Worm (Caenorhabditis elegans) whole organism, L3 larva: ENCODE data around the gene K09C8.8.

Experiments used
- R02D3.7 ChIP-seq: fragments of 150-350 bp; optimal IDR thresholded peaks from 2 replicates; lab custom pipeline; 2014; ENCODE audit warnings: missing biosample characterization, missing genetic modification characterization
- ZK546.5 ChIP-seq: sonication (generic microtip); optimal IDR thresholded peaks from 2 replicates; lab custom pipeline; 2017; ENCODE audit warnings: missing biosample characterization, missing genetic modification characterization
- ama-1 ChIP-seq: fragments of 150-350 bp; optimal IDR thresholded peaks from 2 replicates; lab custom pipeline; 2018
- ceh-9 ChIP-seq: sonication (generic microtip); optimal IDR thresholded peaks from 2 replicates; lab custom pipeline; 2018; ENCODE audit warnings: missing biosample characterization, missing genetic modification characterization
- fos-1 ChIP-seq: fragments of 150-350 bp; optimal IDR thresholded peaks from 2 replicates; lab custom pipeline; 2014; ENCODE audit warnings: missing biosample characterization, missing genetic modification characterization
- jun-1 ChIP-seq: fragments of 150-350 bp; optimal IDR thresholded peaks from 2 replicates; lab custom pipeline; 2014; ENCODE audit warnings: missing biosample characterization, missing genetic modification reagents, missing genetic modification characterization
- lin-39 ChIP-seq: fragments of 150-350 bp; optimal IDR thresholded peaks from 2 replicates; lab custom pipeline; 2018; ENCODE audit warnings: missing biosample characterization, missing genetic modification reagents, missing genetic modification characterization
- nhr-11 ChIP-seq: fragments of 150-350 bp; optimal IDR thresholded peaks from 2 replicates; lab custom pipeline; 2014; ENCODE audit warnings: missing biosample characterization, missing genetic modification characterization
- nhr-12 ChIP-seq: fragments of 150-350 bp; optimal IDR thresholded peaks from 2 replicates; lab custom pipeline; 2014; ENCODE audit warnings: missing biosample characterization, missing genetic modification characterization
- nhr-28 ChIP-seq: fragments of 150-350 bp; optimal IDR thresholded peaks from 2 replicates; lab custom pipeline; 2014; ENCODE audit warnings: missing biosample characterization, missing genetic modification characterization
- pha-4 ChIP-seq: fragments of 150-350 bp; optimal IDR thresholded peaks from 2 replicates; lab custom pipeline; 2014; ENCODE audit warnings: missing biosample characterization, missing genetic modification reagents, missing genetic modification characterization
- snpc-4 ChIP-seq: fragments of 150-350 bp; optimal IDR thresholded peaks from 2 replicates; lab custom pipeline; 2014; ENCODE audit warnings: missing biosample characterization, missing genetic modification characterization
- ztf-11 ChIP-seq: fragments of 150-350 bp; optimal IDR thresholded peaks from 2 replicates; lab custom pipeline; 2014; ENCODE audit warnings: missing biosample characterization, missing genetic modification characterization
- ztf-4 ChIP-seq: fragments of 150-350 bp; optimal IDR thresholded peaks from 2 replicates; lab custom pipeline; 2014; ENCODE audit warnings: missing biosample characterization, missing genetic modification characterization

DNA sequence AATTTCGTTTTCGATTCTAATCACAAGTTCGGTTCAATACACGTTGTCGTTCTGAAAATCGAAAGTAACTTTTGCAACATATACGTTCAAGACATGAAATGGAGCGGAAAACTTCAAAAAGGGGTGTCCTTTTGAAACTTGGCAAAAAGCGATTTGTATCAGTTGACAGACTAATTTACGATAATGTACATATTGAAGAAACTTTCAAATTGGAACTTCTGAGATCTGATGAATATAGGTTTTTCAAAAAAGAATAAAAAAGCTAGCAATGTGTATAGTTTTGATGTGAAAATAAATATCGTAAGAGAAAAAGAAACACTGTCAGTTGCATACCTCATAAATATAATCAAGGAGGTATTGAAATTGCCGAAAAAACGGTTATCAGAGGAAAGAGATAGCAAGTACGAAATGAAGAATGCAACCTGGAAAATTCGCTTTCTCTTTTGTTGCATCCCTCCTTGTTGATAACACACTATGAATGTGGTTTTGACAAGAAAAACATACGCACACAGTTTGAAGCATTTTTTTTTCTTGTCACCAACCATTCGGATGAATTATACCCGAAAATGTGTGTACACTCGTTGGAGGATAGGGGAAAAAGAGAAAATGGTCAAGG lies 41.7 kb upstream of the K09C8.8 start, which contains the start of gene dgn-1:
- TF ChIP-seq ztf-4 = no peak
- TF ChIP-seq ama-1 (lab: Kevin White, UChicago) = no peak
- TF ChIP-seq jun-1 (tag; lab: Kevin White, UChicago) = no peak
- TF ChIP-seq ztf-11 (tag; lab: Kevin White, UChicago) = no peak
- TF ChIP-seq snpc-4 (tag; lab: Kevin White, UChicago) = no peak
- TF ChIP-seq ZK546.5 = no peak
- peak; percentile 26 for TF ChIP-seq pha-4 (tag; lab: Kevin White, UChicago)
- no peak for TF ChIP-seq nhr-28 (tag; lab: Kevin White, UChicago)
- TF ChIP-seq nhr-12 (tag; lab: Kevin White, UChicago) = no peak
- no peak for TF ChIP-seq fos-1 (tag; lab: Kevin White, UChicago)
- TF ChIP-seq nhr-11 (tag; lab: Kevin White, UChicago) = no peak
- no peak for TF ChIP-seq lin-39 (tag; lab: Kevin White, UChicago)
- TF ChIP-seq ceh-9 = no peak
- TF ChIP-seq R02D3.7 (tag; lab: Kevin White, UChicago) = no peak
